Worm (Caenorhabditis elegans) whole organism, L4 larva: ENCODE measurements around the gene mltn-6.

Experiments
- D1046.2 ChIP-seq: fragments of 200-800 bp; sonication (Bioruptor generic); IDR thresholded peaks from 2 replicates; pipeline ENCODE4 v1.3.6; 2022; ENCODE audit warnings: missing genetic modification characterization, missing compliant biosample characterization
- F37D6.2 ChIP-seq: sonication (generic microtip); optimal IDR thresholded peaks from 2 replicates; lab custom pipeline; 2016; ENCODE audit warnings: mild to moderate bottlenecking, missing genetic modification characterization, missing compliant biosample characterization
- F44E2.7 ChIP-seq: fragments of 200-800 bp; sonication (Bioruptor generic); IDR thresholded peaks from 2 replicates; pipeline ENCODE4 v2.1.2; 2022; ENCODE audit warnings: missing genetic modification characterization, missing compliant biosample characterization
- F49E8.2 ChIP-seq: sonication (generic microtip); optimal IDR thresholded peaks from 2 replicates; lab custom pipeline; 2016; ENCODE audit warnings: missing compliant biosample characterization, mild to moderate bottlenecking, missing genetic modification characterization, borderline replicate concordance
- R02D3.7 ChIP-seq: fragments of 150-350 bp; sonication (generic microtip); optimal IDR thresholded peaks from 3 replicates; lab custom pipeline; 2014; ENCODE audit warnings: missing biosample characterization, missing genetic modification characterization
- Y105C5A.15 ChIP-seq: fragments of 200-800 bp; sonication (Bioruptor generic); IDR thresholded peaks from 2 replicates; pipeline ENCODE4 v1.3.6; 2022; ENCODE audit warnings: missing genetic modification characterization, missing compliant biosample characterization
- Y48G9A.11 ChIP-seq: fragments of 200-800 bp; sonication (Bioruptor generic); IDR thresholded peaks from 2 replicates; pipeline ENCODE4 v1.3.6; 2022; ENCODE audit warnings: missing genetic modification reagents, missing genetic modification characterization, missing compliant biosample characterization
- Y75B8A.6 ChIP-seq: fragments of 200-800 bp; sonication (Bioruptor generic); IDR thresholded peaks from 2 replicates; pipeline ENCODE4 v1.3.6; 2022; ENCODE audit warnings: missing genetic modification reagents, missing genetic modification characterization, missing compliant biosample characterization
- aha-1 ChIP-seq: fragments of 150-350 bp; peaks from one replicate; lab custom pipeline; 2014; ENCODE audit warnings: missing biosample characterization, missing genetic modification characterization
- arid-1 ChIP-seq: fragments of 200-800 bp; sonication (Bioruptor generic); conservative IDR thresholded peaks from 2 replicates; pipeline ENCODE4 v1.3.6; 2022; ENCODE audit warnings: missing genetic modification reagents, missing genetic modification characterization, missing compliant biosample characterization
- attf-4 ChIP-seq: sonication (generic microtip); optimal IDR thresholded peaks from 3 replicates; lab custom pipeline; 2017; ENCODE audit warnings: missing biosample characterization, missing genetic modification characterization
- ceh-32 ChIP-seq: sonication (generic microtip); optimal IDR thresholded peaks from 2 replicates; lab custom pipeline; 2016; ENCODE audit warnings: mild to moderate bottlenecking, missing genetic modification characterization, missing compliant biosample characterization; ENCODE audit not compliant: poor library complexity
- ceh-44 ChIP-seq: fragments of 200-800 bp; sonication (Bioruptor generic); IDR thresholded peaks from 2 replicates; pipeline ENCODE4 v1.3.6; 2022; ENCODE audit warnings: missing genetic modification reagents, missing genetic modification characterization, missing compliant biosample characterization
- cey-2 ChIP-seq: sonication (generic microtip); optimal IDR thresholded peaks from 3 replicates; lab custom pipeline; 2017; ENCODE audit warnings: missing genetic modification characterization, mild to moderate bottlenecking, missing compliant biosample characterization, antibody characterized with exemption, borderline replicate concordance; ENCODE audit not compliant: insufficient read depth
- dmd-6 ChIP-seq: fragments of 200-800 bp; sonication (Bioruptor generic); IDR thresholded peaks from 2 replicates; pipeline ENCODE4 v1.3.6; 2022; ENCODE audit warnings: missing genetic modification reagents, missing genetic modification characterization, missing compliant biosample characterization
- dmd-8 ChIP-seq: fragments of 200-800 bp; sonication (Bioruptor generic); IDR thresholded peaks from 2 replicates; pipeline ENCODE4 v1.3.6; 2022; ENCODE audit warnings: missing genetic modification characterization, missing compliant biosample characterization
- dmd-9 ChIP-seq: fragments of 200-800 bp; sonication (Bioruptor generic); IDR thresholded peaks from 2 replicates; pipeline ENCODE4 v1.3.6; 2022; ENCODE audit warnings: missing genetic modification reagents, missing genetic modification characterization, missing compliant biosample characterization
- duxl-1 ChIP-seq: sonication (generic microtip); optimal IDR thresholded peaks from 2 replicates; lab custom pipeline; 2016; ENCODE audit warnings: mild to moderate bottlenecking, missing genetic modification characterization, moderate library complexity, missing compliant biosample characterization; ENCODE audit not compliant: poor library complexity
- dve-1 ChIP-seq: sonication (generic microtip); optimal IDR thresholded peaks from 2 replicates; lab custom pipeline; 2017; ENCODE audit warnings: antibody characterized with exemption, mild to moderate bottlenecking, missing genetic modification characterization, missing compliant biosample characterization; ENCODE audit not compliant: insufficient read depth
- egl-43 ChIP-seq: fragments of 200-800 bp; sonication (Bioruptor generic); IDR thresholded peaks from 2 replicates; pipeline ENCODE4 v1.3.6; 2022; ENCODE audit warnings: missing genetic modification reagents, missing genetic modification characterization, missing compliant biosample characterization
- fkh-10 ChIP-seq: fragments of 150-350 bp; optimal IDR thresholded peaks from 2 replicates; lab custom pipeline; 2014; ENCODE audit warnings: missing biosample characterization, missing genetic modification reagents, missing genetic modification characterization
- fos-1 ChIP-seq: fragments of 150-350 bp; optimal IDR thresholded peaks from 2 replicates; lab custom pipeline; 2014; ENCODE audit warnings: missing biosample characterization, missing genetic modification characterization
- gei-8 ChIP-seq: fragments of 200-800 bp; sonication (Bioruptor generic); optimal IDR thresholded peaks from 2 replicates; lab custom pipeline; 2018; ENCODE audit warnings: mild to moderate bottlenecking, missing genetic modification characterization, missing compliant biosample characterization
- lim-7 ChIP-seq: fragments of 200-800 bp; sonication (Bioruptor generic); IDR thresholded peaks from 2 replicates; pipeline ENCODE4 v1.3.6; 2022; ENCODE audit warnings: missing genetic modification characterization, missing compliant biosample characterization
- lin-38 ChIP-seq: fragments of 200-800 bp; sonication (Bioruptor generic); IDR thresholded peaks from 2 replicates; pipeline ENCODE4 v1.3.6; 2022; ENCODE audit warnings: missing genetic modification reagents, missing genetic modification characterization, missing compliant biosample characterization
- lin-39 ChIP-seq: fragments of 150-350 bp; optimal IDR thresholded peaks from 2 replicates; lab custom pipeline; 2014; ENCODE audit warnings: missing biosample characterization, missing genetic modification reagents, missing genetic modification characterization
- madf-9 ChIP-seq: fragments of 200-800 bp; sonication (Bioruptor generic); conservative IDR thresholded peaks from 2 replicates; pipeline ENCODE4 v1.3.6; 2022; ENCODE audit warnings: missing genetic modification reagents, missing genetic modification characterization, missing compliant biosample characterization
- mdl-1 ChIP-seq, 2 experiments: fragments of 150-350 bp in 1 of 2; sonication (generic microtip) in 1 of 2; optimal IDR thresholded peaks; 2 replicates each; lab custom pipeline; 2014 to 2017; ENCODE audit warnings: missing biosample characterization in 2 of 2, missing genetic modification characterization in 2 of 2
- nhr-102 ChIP-seq: sonication (generic microtip); optimal IDR thresholded peaks from 2 replicates; lab custom pipeline; 2016; ENCODE audit warnings: mild to moderate bottlenecking, missing genetic modification characterization, moderate library complexity, missing compliant biosample characterization
- nhr-11 ChIP-seq: fragments of 150-350 bp; optimal IDR thresholded peaks from 2 replicates; lab custom pipeline; 2014; ENCODE audit warnings: missing biosample characterization, missing genetic modification characterization
- nhr-111 ChIP-seq: fragments of 200-800 bp; sonication (Bioruptor generic); optimal IDR thresholded peaks from 2 replicates; lab custom pipeline; 2018; ENCODE audit warnings: mild to moderate bottlenecking, missing genetic modification characterization, missing compliant biosample characterization
- nhr-28 ChIP-seq: fragments of 150-350 bp; optimal IDR thresholded peaks from 2 replicates; lab custom pipeline; 2014; ENCODE audit warnings: missing biosample characterization, missing genetic modification characterization
- nhr-41 ChIP-seq: fragments of 200-800 bp; sonication (Bioruptor generic); IDR thresholded peaks from 2 replicates; pipeline ENCODE4 v1.3.6; 2022; ENCODE audit warnings: missing genetic modification reagents, missing genetic modification characterization, missing compliant biosample characterization
- nhr-42 ChIP-seq: fragments of 200-800 bp; sonication (Bioruptor generic); IDR thresholded peaks from 2 replicates; pipeline ENCODE4 v1.3.6; 2022; ENCODE audit warnings: missing genetic modification characterization, missing compliant biosample characterization
- pha-4 ChIP-seq, 2 experiments: fragments of 150-350 bp in 1 of 2; fragments of 200-800 bp in 1 of 2; sonication (Bioruptor generic) in 1 of 2; IDR thresholded peaks in 1 of 2; optimal IDR thresholded peaks in 1 of 2; 2 replicates each; pipeline versions ENCODE4 v1.3.6 to Lab custom; 2014 to 2022; ENCODE audit warnings: missing genetic modification characterization in 2 of 2, missing genetic modification reagents in 2 of 2, missing biosample characterization in 1 of 2, missing compliant biosample characterization in 1 of 2
- php-3 ChIP-seq: fragments of 200-800 bp; sonication (Bioruptor generic); IDR thresholded peaks from 2 replicates; pipeline ENCODE4 v1.3.6; 2022; ENCODE audit warnings: missing genetic modification reagents, missing genetic modification characterization, missing compliant biosample characterization
- pqm-1 ChIP-seq: sonication (generic microtip); optimal IDR thresholded peaks from 2 replicates; lab custom pipeline; 2017; ENCODE audit warnings: missing biosample characterization, missing genetic modification characterization
- skn-1 ChIP-seq: fragments of 150-350 bp; optimal IDR thresholded peaks from 2 replicates; lab custom pipeline; 2014; ENCODE audit warnings: missing biosample characterization, missing genetic modification characterization
- unc-62 ChIP-seq, 3 experiments: fragments of 150-350 bp in 1 of 3; sonication (generic microtip); optimal IDR thresholded peaks in 2 of 3; peaks in 1 of 3; 1 replicate in 1 of 3; 2 replicates in 2 of 3; lab custom pipeline; 2014 to 2017; ENCODE audit warnings: missing biosample characterization in 3 of 3, missing genetic modification characterization in 3 of 3, missing genetic modification reagents in 3 of 3, missing genotype in 1 of 3
- zfp-2 ChIP-seq: sonication (generic microtip); optimal IDR thresholded peaks from 2 replicates; lab custom pipeline; 2016; ENCODE audit warnings: mild to moderate bottlenecking, missing genetic modification characterization, missing compliant biosample characterization

mltn-6 gene

ce11 chrV:364650-365049, at the start of gene mltn-6:
TSS of gene mltn-6 (plus strand) at chrV:364950.
- TF ChIP-seq lim-7 (no peak), unc-62 (GFP tag; optimal IDR thresholded peaks at IDR 0.05 in 1 of 2; lab: Kevin White, UChicago) (no peak), unc-62 (tag; optimal IDR thresholded peaks at IDR 0.05; lab: Kevin White, UChicago) (no peak), nhr-41 (GFP tag; lab: Robert Waterston, UW) (no peak), cey-2 (tag; lab: Kevin White, UChicago) (no peak), lin-38 (GFP tag; lab: Robert Waterston, UW) (no peak), madf-9 (GFP tag; lab: Robert Waterston, UW) (no peak), Y105C5A.15 (GFP tag; lab: Robert Waterston, UW) (no peak), fos-1 (no peak), attf-4 (tag; lab: Kevin White, UChicago) (no peak), arid-1 (no peak), aha-1 (tag; lab: Kevin White, UChicago) (no peak)
- TF ChIP-seq, all 104 proteins: peak for 0

ce11 chrV:316919-317318, 47.8 kb upstream of the mltn-6 start:
- TF ChIP-seq egl-43 (peak; percentile 61; the same call in 1 of the 2 replicates), D1046.2 (GFP tag; lab: Robert Waterston, UW) (0 out of 2 replicates have a peak, but pooled peaks have one; percentile 28), dmd-8 (GFP tag; lab: Robert Waterston, UW) (peak; percentile 85)

ce11 chrV:320009-320408, 44.7 kb upstream of the mltn-6 start:
- TF ChIP-seq gei-8 (GFP tag; lab: Kevin White, UChicago): no peak
- TF ChIP-seq unc-62 (GFP tag; optimal IDR thresholded peaks at IDR 0.05 in 1 of 2; lab: Kevin White, UChicago): peak in 1 of 2 experiments; percentile 57
- TF ChIP-seq unc-62 (tag; optimal IDR thresholded peaks at IDR 0.05; lab: Kevin White, UChicago): no peak
- peak; percentile 78 for TF ChIP-seq aha-1 (tag; lab: Kevin White, UChicago)
- TF ChIP-seq nhr-11: peak; percentile 58

- TF ChIP-seq F44E2.7 (GFP tag; lab: Robert Waterston, UW): no peak
- TF ChIP-seq ceh-32 (tag; lab: Kevin White, UChicago): no peak
- no peak for TF ChIP-seq R02D3.7
- TF ChIP-seq Y48G9A.11 (GFP tag; lab: Robert Waterston, UW): no peak
- no peak for TF ChIP-seq ceh-44
- no peak for TF ChIP-seq nhr-111
- no peak for TF ChIP-seq php-3 (GFP tag; lab: Robert Waterston, UW)
- TF ChIP-seq skn-1 (tag; lab: Kevin White, UChicago): no peak
- TF ChIP-seq dmd-9 (GFP tag; lab: Robert Waterston, UW): no peak
- TF ChIP-seq pha-4 (GFP tag; IDR thresholded peaks at IDR 0.05; lab: Robert Waterston, UW): no peak
- no peak for TF ChIP-seq pha-4 (tag; optimal IDR thresholded peaks at IDR 0.05; lab: Kevin White, UChicago)
- no peak for TF ChIP-seq madf-9 (GFP tag; lab: Robert Waterston, UW)
- TF ChIP-seq, all 104 proteins: peak for 0
Observed at ce11 chrV:330625-331024, 34.1 kb upstream of the mltn-6 start, which contains the start of gene abt-4. TSS of gene abt-4 (minus strand) at chrV:330725.

ce11 chrV:331245-331644, 33.5 kb upstream of the mltn-6 start:
- TF ChIP-seq dmd-6 (GFP tag; lab: Robert Waterston, UW): peak; percentile 40; the same call in 1 of the 2 replicates
- no peak for TF ChIP-seq madf-9 (GFP tag; lab: Robert Waterston, UW)
- peak; percentile 37 for TF ChIP-seq nhr-28 (tag; lab: Kevin White, UChicago)
- peak; percentile 37 for TF ChIP-seq pqm-1 (tag; lab: Kevin White, UChicago)

ce11 chrV:332585-332984, 32.2 kb upstream of the mltn-6 start:
- peak; percentile 97 for TF ChIP-seq pqm-1 (tag; lab: Kevin White, UChicago)
- no peak for TF ChIP-seq F49E8.2
- no peak for TF ChIP-seq lim-7
- TF ChIP-seq zfp-2 (tag; lab: Kevin White, UChicago): no peak
- no peak for TF ChIP-seq fkh-10 (GFP tag; lab: Kevin White, UChicago)
- TF ChIP-seq Y75B8A.6 (GFP tag; lab: Robert Waterston, UW): no peak
- TF ChIP-seq nhr-42 (GFP tag; lab: Robert Waterston, UW): no peak
- peak; percentile 51 for TF ChIP-seq dve-1 (tag; lab: Kevin White, UChicago)
- peak in 1 of 2 experiments; percentile 15 for TF ChIP-seq mdl-1 (tag; optimal IDR thresholded peaks at IDR 0.05; lab: Kevin White, UChicago)
- TF ChIP-seq F37D6.2 (tag; lab: Kevin White, UChicago): no peak
- TF ChIP-seq dmd-6 (GFP tag; lab: Robert Waterston, UW): peak; percentile 93
- TF ChIP-seq lin-39 (tag; lab: Kevin White, UChicago): no peak
- TF ChIP-seq nhr-28 (tag; lab: Kevin White, UChicago): peak; percentile 83
- no peak for TF ChIP-seq duxl-1
- TF ChIP-seq lin-38 (GFP tag; lab: Robert Waterston, UW): no peak
- TF ChIP-seq aha-1 (tag; lab: Kevin White, UChicago): peak; percentile 65
- peak; percentile 92 for TF ChIP-seq nhr-102 (tag; lab: Kevin White, UChicago)
